Fruit fly (Drosophila melanogaster) whole organism, wandering third instar larva: ENCODE data around the gene Tango6.

Experiments used
- Abd-B ChIP-seq: fragments of >200 bp; optimal IDR thresholded peaks from 2 replicates; lab custom pipeline; 2017; ENCODE audit warnings: missing biosample characterization, missing genetic modification characterization
- CG32264 ChIP-seq: fragments of 200-800 bp; sonication (Bioruptor generic); optimal IDR thresholded peaks from 2 replicates; lab custom pipeline; 2016; ENCODE audit warnings: missing biosample characterization, missing genetic modification characterization
- CG9705 ChIP-seq: fragments of 200-800 bp; sonication (Bioruptor generic); optimal IDR thresholded peaks from 2 replicates; lab custom pipeline; 2018; ENCODE audit warnings: missing biosample characterization, mild to moderate bottlenecking, missing genetic modification characterization
- CrebA ChIP-seq: fragments of 200-800 bp; sonication (Bioruptor generic); optimal IDR thresholded peaks from 2 replicates; lab custom pipeline; 2016; ENCODE audit warnings: missing biosample characterization, mild to moderate bottlenecking, missing genetic modification characterization, borderline replicate concordance
- Dfd ChIP-seq: fragments of >200 bp; optimal IDR thresholded peaks from 2 replicates; lab custom pipeline; 2017; ENCODE audit warnings: missing biosample characterization, missing genetic modification characterization
- Dif ChIP-seq: fragments of 200-275, 200-300 bp; sonication (Bioruptor generic); optimal IDR thresholded peaks from 2 replicates; lab custom pipeline; 2018; ENCODE audit warnings: missing biosample characterization, missing genetic modification characterization; ENCODE audit not compliant: partially characterized antibody
- GATAd ChIP-seq: sonication (Bioruptor generic); optimal IDR thresholded peaks from 2 replicates; lab custom pipeline; 2016; ENCODE audit warnings: missing biosample characterization, missing genetic modification characterization
- HLH106 ChIP-seq: fragments of 200-800 bp; optimal IDR thresholded peaks from 3 replicates; lab custom pipeline; 2019; ENCODE audit warnings: missing biosample characterization, mild to moderate bottlenecking, missing genetic modification characterization, moderate library complexity
- Hnf4 ChIP-seq: fragments of 200-800 bp; sonication (Bioruptor generic); optimal IDR thresholded peaks from 2 replicates; lab custom pipeline; 2016; ENCODE audit warnings: missing biosample characterization, mild to moderate bottlenecking, missing genetic modification characterization
- Hr78 ChIP-seq: fragments of >200 bp; optimal IDR thresholded peaks from 2 replicates; lab custom pipeline; 2017; ENCODE audit warnings: missing biosample characterization, missing genetic modification characterization
- Hr83 ChIP-seq: fragments of 200-300 bp; sonication (Bioruptor generic); optimal IDR thresholded peaks from 2 replicates; lab custom pipeline; 2016; ENCODE audit warnings: missing biosample characterization, mild to moderate bottlenecking, missing genetic modification characterization, moderate library complexity; ENCODE audit not compliant: poor library complexity, severe bottlenecking
- Jra ChIP-seq: sonication (Bioruptor generic); optimal IDR thresholded peaks from 2 replicates; lab custom pipeline; 2016; ENCODE audit warnings: missing biosample characterization, missing genetic modification characterization
- Mio ChIP-seq: sonication (Bioruptor generic); optimal IDR thresholded peaks from 2 replicates; lab custom pipeline; 2016; ENCODE audit warnings: missing biosample characterization, missing genetic modification characterization
- Myc ChIP-seq: fragments of >200 bp; optimal IDR thresholded peaks from 2 replicates; lab custom pipeline; 2017
- N ChIP-seq: fragments of >200 bp; optimal IDR thresholded peaks from 2 replicates; lab custom pipeline; 2018; ENCODE audit warnings: missing biosample characterization, missing external identifiers, missing genetic modification characterization
- OdsH ChIP-seq: fragments of 200-800 bp; sonication (Bioruptor generic); optimal IDR thresholded peaks from 2 replicates; lab custom pipeline; 2016; ENCODE audit warnings: missing biosample characterization, mild to moderate bottlenecking, missing genetic modification characterization
- Rel ChIP-seq, 2 experiments: fragments of 200-800 bp; sonication (Bioruptor generic) in 1 of 2; optimal IDR thresholded peaks; 2 replicates in 1 of 2; 3 replicates in 1 of 2; lab custom pipeline; 2016 to 2019; ENCODE audit warnings: mild to moderate bottlenecking in 2 of 2, missing biosample characterization in 2 of 2, missing genetic modification characterization in 2 of 2, moderate library complexity in 1 of 2
- Sp1 ChIP-seq: fragments of 200-800 bp; sonication (Bioruptor generic); optimal IDR thresholded peaks from 3 replicates; lab custom pipeline; 2019; ENCODE audit warnings: missing biosample characterization, mild to moderate bottlenecking, missing genetic modification characterization, moderate library complexity
- Vsx2 ChIP-seq: fragments of 200-300, 225-300 bp; sonication (Bioruptor generic); optimal IDR thresholded peaks from 2 replicates; lab custom pipeline; 2018; ENCODE audit warnings: missing biosample characterization, missing genetic modification characterization; ENCODE audit not compliant: partially characterized antibody
- br ChIP-seq: fragments of 200-800 bp; sonication (Bioruptor generic); optimal IDR thresholded peaks from 2 replicates; lab custom pipeline; 2016; ENCODE audit warnings: missing biosample characterization, missing genetic modification characterization
- brk ChIP-seq: fragments of 200-800 bp; sonication (Bioruptor generic); optimal IDR thresholded peaks from 2 replicates; lab custom pipeline; 2016; ENCODE audit warnings: missing biosample characterization, mild to moderate bottlenecking, missing genetic modification characterization
- dl ChIP-seq, 2 experiments: fragments of 175-275, 200-275 bp in 1 of 2; fragments of 200-275 bp in 1 of 2; sonication (Bioruptor generic); optimal IDR thresholded peaks; lab custom pipeline; 2018; ENCODE audit warnings: mild to moderate bottlenecking in 2 of 2, missing biosample characterization in 2 of 2, missing genetic modification characterization in 2 of 2, moderate library complexity in 2 of 2; ENCODE audit not compliant: partially characterized antibody in 2 of 2, insufficient read depth in 1 of 2
- dmrt93B ChIP-seq: fragments of 200-800 bp; sonication (Bioruptor generic); optimal IDR thresholded peaks from 2 replicates; lab custom pipeline; 2018; ENCODE audit warnings: missing biosample characterization, mild to moderate bottlenecking, missing genetic modification characterization
- dsf ChIP-seq: sonication (Bioruptor generic); optimal IDR thresholded peaks from 2 replicates; lab custom pipeline; 2016; ENCODE audit warnings: missing biosample characterization, missing genetic modification characterization, borderline replicate concordance
- ey ChIP-seq: fragments of 200-800 bp; sonication (Bioruptor generic); optimal IDR thresholded peaks from 2 replicates; lab custom pipeline; 2016; ENCODE audit warnings: missing biosample characterization, missing genetic modification characterization
- foxo ChIP-seq, 2 experiments: fragments of 200-800 bp; sonication (Bioruptor generic); optimal IDR thresholded peaks; 2 replicates in 1 of 2; 3 replicates in 1 of 2; lab custom pipeline; 2016 to 2017; ENCODE audit warnings: missing biosample characterization in 2 of 2, missing genetic modification characterization in 2 of 2
- fru ChIP-seq: fragments of 200-800 bp; sonication (Bioruptor generic); optimal IDR thresholded peaks from 3 replicates; lab custom pipeline; 2016; ENCODE audit warnings: missing biosample characterization, mild to moderate bottlenecking, missing genetic modification characterization
- h ChIP-seq: fragments of 200-800 bp; sonication (Bioruptor generic); optimal IDR thresholded peaks from 3 replicates; lab custom pipeline; 2016; ENCODE audit warnings: missing biosample characterization, mild to moderate bottlenecking, missing genetic modification characterization
- jim ChIP-seq: fragments of 175-275, 200-325 bp; sonication (Bioruptor generic); optimal IDR thresholded peaks from 2 replicates; lab custom pipeline; 2016; ENCODE audit warnings: missing biosample characterization, mild to moderate bottlenecking, missing genetic modification characterization
- lola ChIP-seq: fragments of >200 bp; optimal IDR thresholded peaks from 2 replicates; lab custom pipeline; 2017; ENCODE audit warnings: missing biosample characterization, missing genetic modification characterization
- pan ChIP-seq: fragments of >200 bp; optimal IDR thresholded peaks from 2 replicates; lab custom pipeline; 2017
- psq ChIP-seq: fragments of 200-800 bp; sonication (Bioruptor generic); optimal IDR thresholded peaks from 3 replicates; lab custom pipeline; 2017; ENCODE audit warnings: missing biosample characterization, mild to moderate bottlenecking, missing genetic modification characterization, moderate library complexity
- rgr ChIP-seq: fragments of 200-800 bp; sonication (Bioruptor generic); optimal IDR thresholded peaks from 3 replicates; lab custom pipeline; 2016; ENCODE audit warnings: missing biosample characterization, mild to moderate bottlenecking, missing genetic modification characterization
- sage ChIP-seq: fragments of 200-800 bp; sonication (Bioruptor generic); optimal IDR thresholded peaks from 2 replicates; lab custom pipeline; 2016; ENCODE audit warnings: missing biosample characterization, mild to moderate bottlenecking, missing genetic modification characterization
- sv ChIP-seq: fragments of 200-800 bp; sonication (Bioruptor generic); optimal IDR thresholded peaks from 3 replicates; lab custom pipeline; 2016; ENCODE audit warnings: missing biosample characterization, missing genetic modification characterization
- tai ChIP-seq: sonication (Bioruptor generic); optimal IDR thresholded peaks from 2 replicates; lab custom pipeline; 2016; ENCODE audit warnings: missing biosample characterization, missing genetic modification characterization
- usp ChIP-seq: fragments of >200 bp; optimal IDR thresholded peaks from 2 replicates; lab custom pipeline; 2017; ENCODE audit warnings: missing biosample characterization, missing genetic modification characterization
- woc ChIP-seq: sonication (Bioruptor generic); optimal IDR thresholded peaks from 2 replicates; lab custom pipeline; 2016; ENCODE audit warnings: missing biosample characterization, mild to moderate bottlenecking, missing genetic modification characterization

Gene Tango6

dm6 chr2L:18945765-18946552, 22.9 kb upstream of the Tango6 start, which contains the start of gene CG46304:
Gene CG46304 (plus strand): TSS chr2L:18946305.
- TF ChIP-seq Vsx2 (no peak), Dif (peak; percentile 16), Sp1 (GFP tag; lab: Kevin White, UChicago) (peak; percentile 30), dmrt93B (GFP tag; lab: Kevin White, UChicago) (peak; percentile 30), HLH106 (tag; lab: Kevin White, UChicago) (peak; percentile 52), psq (GFP tag; lab: Kevin White, UChicago) (peak; percentile 42), ey (peak; percentile 24), woc (GFP tag; lab: Kevin White, UChicago) (peak; percentile 40), dsf (GFP tag; lab: Kevin White, UChicago) (no peak), brk (no peak), dl (GFP tag; optimal IDR thresholded peaks at IDR 0.05; lab: Kevin White, UChicago; ENCODE audit: insufficient read depth in 1 of 2, partially characterized antibody in 2 of 2) (peak in 1 of 2 experiments; percentile 50), h (GFP tag; lab: Kevin White, UChicago) (peak; percentile 16)

- TF ChIP-seq HLH106 (tag; lab: Kevin White, UChicago) (peak; percentile 90), GATAd (GFP tag; lab: Kevin White, UChicago) (no peak), tai (no peak), Myc (lab: Kevin White, UChicago) (no peak), Dfd (no peak), brk (peak; percentile 57), br (GFP tag; lab: Kevin White, UChicago) (peak; percentile 10), pan (no peak), N (GFP tag; lab: Kevin White, UChicago) (no peak), usp (no peak), Hr83 (GFP tag; lab: Kevin White, UChicago) (peak; percentile 65), fru (GFP tag; lab: Kevin White, UChicago) (no peak), Sp1 (GFP tag; lab: Kevin White, UChicago) (peak; percentile 94), Jra (GFP tag; lab: Kevin White, UChicago) (no peak), ey (no peak), CrebA (GFP tag; lab: Kevin White, UChicago) (no peak), h (GFP tag; lab: Kevin White, UChicago) (peak; percentile 44), dsf (GFP tag; lab: Kevin White, UChicago) (no peak), CG9705 (GFP tag; lab: Kevin White, UChicago) (peak; percentile 3), foxo (GFP tag; optimal IDR thresholded peaks at IDR 0.05; lab: Kevin White, UChicago) (peak in 1 of 2 experiments; percentile 79), jim (GFP tag; lab: Kevin White, UChicago) (peak; percentile 30), Mio (GFP tag; lab: Kevin White, UChicago) (no peak), rgr (GFP tag; lab: Kevin White, UChicago) (peak; percentile 72), Dif (peak; percentile 66), psq (GFP tag; lab: Kevin White, UChicago) (peak; percentile 88), Rel (GFP tag; optimal IDR thresholded peaks at IDR 0.05; lab: Kevin White, UChicago) (no peak), Rel (tag; optimal IDR thresholded peaks at IDR 0.05; lab: Kevin White, UChicago) (peak; percentile 24), lola (GFP tag; lab: Kevin White, UChicago) (no peak), OdsH (GFP tag; lab: Kevin White, UChicago) (peak; percentile 73), Abd-B (GFP tag; lab: Kevin White, UChicago) (no peak), Hr78 (no peak), dmrt93B (GFP tag; lab: Kevin White, UChicago) (peak; percentile 56), Hnf4 (GFP tag; lab: Kevin White, UChicago) (peak; percentile 35), dl (GFP tag; optimal IDR thresholded peaks at IDR 0.05; lab: Kevin White, UChicago; ENCODE audit: insufficient read depth in 1 of 2, partially characterized antibody in 2 of 2) (peak; percentile 53 to 76), sage (GFP tag; lab: Kevin White, UChicago) (no peak), CG32264 (GFP tag; lab: Kevin White, UChicago) (no peak), sv (GFP tag; lab: Kevin White, UChicago) (no peak), woc (GFP tag; lab: Kevin White, UChicago) (no peak), Vsx2 (peak; percentile 52)
Measured at dm6 chr2L:18946636-18947514, 22.0 kb upstream of the Tango6 start.
